Worm (Caenorhabditis elegans) whole organism, L1 larva: ENCODE data around the gene Y41D4B.14.

Experiments used
- alr-1 ChIP-seq: fragments of 200-800 bp; sonication (Bioruptor generic); optimal IDR thresholded peaks from 2 replicates; lab custom pipeline; 2018; ENCODE audit warnings: borderline replicate concordance, mild to moderate bottlenecking, missing genetic modification characterization, missing compliant biosample characterization
- aly-2 ChIP-seq: fragments of 150-350 bp; optimal IDR thresholded peaks from 2 replicates; lab custom pipeline; 2014; ENCODE audit warnings: missing biosample characterization, missing genetic modification characterization
- ceh-8 ChIP-seq: fragments of 200-800 bp; sonication (Bioruptor generic); optimal IDR thresholded peaks from 2 replicates; lab custom pipeline; 2018; ENCODE audit warnings: mild to moderate bottlenecking, missing genetic modification characterization, moderate library complexity, missing compliant biosample characterization
- dpl-1 ChIP-seq, 3 experiments: fragments of 150-350 bp in 2 of 3; sonication (generic microtip) in 1 of 3; optimal IDR thresholded peaks; 2 replicates each; lab custom pipeline; 2014 to 2017; ENCODE audit warnings: missing biosample characterization in 3 of 3, missing genetic modification characterization in 3 of 3, missing genetic modification reagents in 3 of 3
- efl-1 ChIP-seq, 4 experiments: fragments of 150-350 bp; optimal IDR thresholded peaks in 3 of 4; peaks in 1 of 4; 1 replicate in 1 of 4; 2 replicates in 3 of 4; lab custom pipeline; 2014; ENCODE audit warnings: missing biosample characterization in 2 of 4, missing genetic modification characterization in 2 of 4, missing genetic modification reagents in 2 of 4
- egl-27 ChIP-seq, 2 experiments: fragments of 150-350 bp in 1 of 2; sonication (generic microtip); optimal IDR thresholded peaks; 3 replicates each; lab custom pipeline; 2017 to 2018; ENCODE audit warnings: missing biosample characterization in 2 of 2, missing genetic modification characterization in 2 of 2, missing genetic modification reagents in 2 of 2
- elt-2 ChIP-seq: sonication (generic microtip); optimal IDR thresholded peaks from 2 replicates; lab custom pipeline; 2016; ENCODE audit warnings: missing genetic modification characterization, mild to moderate bottlenecking, inconsistent platforms, missing compliant biosample characterization, missing genetic modification reagents
- ets-5 ChIP-seq: fragments of 200-800 bp; sonication (Bioruptor generic); IDR thresholded peaks from 2 replicates; pipeline ENCODE4 v1.3.6; 2022; ENCODE audit warnings: missing genetic modification characterization, missing compliant biosample characterization
- hlh-4 ChIP-seq: sonication (generic microtip); optimal IDR thresholded peaks from 2 replicates; lab custom pipeline; 2016; ENCODE audit warnings: mild to moderate bottlenecking, missing genetic modification characterization, missing compliant biosample characterization
- nhr-12 ChIP-seq: sonication (generic microtip); optimal IDR thresholded peaks from 2 replicates; lab custom pipeline; 2017; ENCODE audit warnings: missing biosample characterization, missing genetic modification characterization
- nhr-19 ChIP-seq: fragments of 200-800 bp; sonication (Bioruptor generic); conservative IDR thresholded peaks from 2 replicates; pipeline ENCODE4 v1.3.6; 2022; ENCODE audit warnings: missing genetic modification characterization, missing compliant biosample characterization
- nhr-28 ChIP-seq: fragments of 150-350 bp; optimal IDR thresholded peaks from 2 replicates; lab custom pipeline; 2014; ENCODE audit warnings: missing biosample characterization, missing genetic modification characterization
- nhr-71 ChIP-seq: sonication (generic microtip); optimal IDR thresholded peaks from 2 replicates; lab custom pipeline; 2016; ENCODE audit warnings: mild to moderate bottlenecking, missing genetic modification characterization, moderate library complexity, missing compliant biosample characterization
- nhr-77 ChIP-seq: fragments of 150-350 bp; optimal IDR thresholded peaks from 2 replicates; lab custom pipeline; 2014; ENCODE audit warnings: missing biosample characterization, missing genetic modification characterization
- nhr-85 ChIP-seq: sonication (generic microtip); peaks from one replicate; lab custom pipeline; 2016; ENCODE audit warnings: missing genetic modification characterization, inconsistent platforms, missing compliant biosample characterization
- nhr-90 ChIP-seq: sonication (generic microtip); optimal IDR thresholded peaks from 2 replicates; lab custom pipeline; 2016; ENCODE audit warnings: mild to moderate bottlenecking, missing genetic modification characterization, missing compliant biosample characterization; ENCODE audit not compliant: poor library complexity
- rnt-1 ChIP-seq: sonication (generic microtip); optimal IDR thresholded peaks from 2 replicates; lab custom pipeline; 2016; ENCODE audit warnings: mild to moderate bottlenecking, missing genetic modification characterization, moderate library complexity, missing compliant biosample characterization
- snu-23 ChIP-seq: sonication (generic microtip); optimal IDR thresholded peaks from 2 replicates; lab custom pipeline; 2016; ENCODE audit warnings: missing genetic modification characterization, missing compliant biosample characterization
- sptf-1 ChIP-seq: fragments of 150-350 bp; optimal IDR thresholded peaks from 2 replicates; lab custom pipeline; 2014; ENCODE audit warnings: missing biosample characterization, missing genetic modification characterization
- sup-37 ChIP-seq: fragments of 200-800 bp; sonication (Bioruptor generic); optimal IDR thresholded peaks from 2 replicates; lab custom pipeline; 2018; ENCODE audit warnings: mild to moderate bottlenecking, missing genetic modification characterization, missing compliant biosample characterization
- unc-130 ChIP-seq: fragments of 150-350 bp; optimal IDR thresholded peaks from 2 replicates; lab custom pipeline; 2017; ENCODE audit warnings: missing biosample characterization, missing genetic modification characterization, inconsistent platforms
- unc-62 ChIP-seq: fragments of 150-350 bp; optimal IDR thresholded peaks from 2 replicates; lab custom pipeline; 2014; ENCODE audit warnings: missing biosample characterization, missing genetic modification reagents, missing genetic modification characterization
- unc-98 ChIP-seq: fragments of 200-800 bp; sonication (Bioruptor generic); IDR thresholded peaks from 2 replicates; pipeline ENCODE4 v1.3.6; 2022; ENCODE audit warnings: missing genetic modification characterization, missing compliant biosample characterization
- xbp-1 ChIP-seq: sonication (generic microtip); optimal IDR thresholded peaks from 2 replicates; lab custom pipeline; 2016; ENCODE audit warnings: missing genetic modification characterization, missing compliant biosample characterization
- ztf-4 ChIP-seq: fragments of 150-350 bp; optimal IDR thresholded peaks from 2 replicates; lab custom pipeline; 2014; ENCODE audit warnings: missing biosample characterization, missing genetic modification characterization

Gene Y41D4B.14

DNA sequence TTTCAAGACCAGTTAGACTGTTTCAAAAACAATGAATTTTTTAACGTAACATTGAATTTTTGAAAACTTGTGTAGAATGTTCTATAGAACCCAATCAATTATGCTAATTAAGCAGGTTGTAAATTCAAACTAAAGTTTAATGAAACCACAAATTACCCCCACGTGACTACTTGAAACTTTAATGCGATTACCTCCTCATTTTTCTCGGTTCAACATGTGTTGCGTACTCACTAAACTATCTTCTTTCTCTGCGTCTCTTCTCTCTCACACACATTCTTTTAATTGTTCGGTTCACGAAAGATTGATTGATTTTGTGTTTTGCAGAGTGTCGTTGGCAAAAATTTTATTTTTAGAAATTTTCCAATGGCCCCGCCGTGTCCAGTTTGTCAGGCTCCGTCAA, 46.9 kb downstream of the Y41D4B.14 start, which contains the start of gene nhr-87 (continued):
- TF ChIP-seq hlh-4 (no peak), unc-130 (peak; percentile 59), efl-1 (optimal IDR thresholded peaks at IDR 0.05; lab: Kevin White, UChicago) (peak; percentile 18 to 44), efl-1 (GFP tag; optimal IDR thresholded peaks at IDR 0.05 in 1 of 2; lab: Kevin White, UChicago) (peak; percentile 21 to 83), nhr-85 (tag; lab: Kevin White, UChicago) (peak; percentile 98), xbp-1 (peak; percentile 38), nhr-90 (peak; percentile 51), nhr-71 (tag; lab: Kevin White, UChicago) (peak; percentile 89), egl-27 (tag; optimal IDR thresholded peaks at IDR 0.05; lab: Kevin White, UChicago) (no peak), unc-62 (GFP tag; lab: Kevin White, UChicago) (no peak), dpl-1 (GFP tag; optimal IDR thresholded peaks at IDR 0.05; lab: Kevin White, UChicago) (peak in 2 of 3 experiments; percentile 23 to 33)

DNA sequence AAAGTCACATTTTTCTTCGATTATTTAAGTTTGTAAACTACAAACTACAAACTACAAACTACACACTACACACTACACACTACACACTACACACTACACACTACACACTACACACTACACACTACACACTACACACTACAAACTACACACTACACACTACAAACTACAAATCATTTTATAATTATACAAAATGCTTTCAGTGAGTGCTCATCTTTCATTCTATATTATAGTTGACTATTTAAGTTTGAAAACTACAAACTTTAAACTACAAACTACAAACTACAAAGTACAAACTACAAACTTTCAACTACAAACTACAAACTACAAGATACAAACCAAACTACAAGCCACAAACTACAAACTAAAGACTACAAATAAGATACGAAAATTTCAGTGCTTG, 47.6 kb downstream of the Y41D4B.14 start:
- TF ChIP-seq nhr-12: peak; percentile 53
- no peak for TF ChIP-seq rnt-1 (tag; lab: Kevin White, UChicago)
- peak; percentile 24 for TF ChIP-seq nhr-28 (tag; lab: Kevin White, UChicago)

DNA sequence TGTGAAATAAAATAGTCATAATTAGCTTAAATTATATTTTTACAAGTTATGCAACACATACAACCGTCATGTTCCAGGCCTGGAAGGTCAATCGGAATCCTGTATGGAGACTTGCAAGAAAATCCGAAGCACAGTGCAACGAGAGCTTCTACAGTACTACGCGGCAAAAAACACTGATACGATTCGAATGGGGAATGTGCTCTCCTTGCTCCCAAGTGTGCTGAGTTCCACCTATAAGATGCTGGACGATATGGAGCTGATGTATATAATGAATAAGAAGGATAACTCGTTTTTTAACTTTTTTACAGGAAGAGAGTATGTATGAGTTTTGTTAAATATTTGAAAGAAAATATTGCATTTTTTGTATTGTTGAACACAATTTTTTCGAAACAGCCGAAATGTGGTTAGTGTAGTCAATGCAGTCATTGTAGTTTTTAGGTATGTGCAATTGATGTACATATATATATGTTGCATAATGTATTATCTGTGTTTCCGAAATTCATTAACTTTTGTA, 49.6 kb downstream of the Y41D4B.14 start, which contains the start of gene nhr-146:
Gene nhr-146, plus strand, starts transcription at position 464 of the 514 bp plus-strand sequence.
- TF ChIP-seq ets-5 (GFP tag; lab: Robert Waterston, UW): no peak
- TF ChIP-seq unc-98 (GFP tag; lab: Robert Waterston, UW): no peak

DNA sequence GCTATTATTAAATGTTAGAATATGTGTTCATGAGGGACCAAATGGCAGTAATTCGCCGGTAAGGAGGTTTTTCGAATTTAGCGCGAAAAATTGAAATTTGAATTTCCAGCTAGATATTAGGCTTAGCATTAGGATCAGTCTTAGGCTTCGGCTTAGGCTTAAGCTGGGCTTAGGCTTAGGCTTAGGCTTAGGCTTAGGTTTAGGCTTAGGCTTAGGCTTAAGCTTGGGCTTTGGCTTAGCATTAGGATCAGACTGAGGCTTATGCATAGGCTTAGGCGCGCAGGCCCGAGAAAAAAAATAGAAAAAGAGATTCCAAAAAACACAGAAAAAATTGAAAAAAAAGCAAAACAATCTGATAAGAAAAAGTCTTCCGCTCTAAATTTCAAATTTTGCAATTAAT, 51.5 kb downstream of the Y41D4B.14 start:
- TF ChIP-seq ceh-8 (GFP tag; lab: Kevin White, UChicago): no peak
- no peak for TF ChIP-seq snu-23
- no peak for TF ChIP-seq elt-2
- TF ChIP-seq aly-2 (tag; lab: Kevin White, UChicago): no peak
- no peak for TF ChIP-seq nhr-19 (GFP tag; lab: Robert Waterston, UW)
- no peak for TF ChIP-seq nhr-12
- no peak for TF ChIP-seq nhr-77
- no peak for TF ChIP-seq ztf-4
- no peak for TF ChIP-seq nhr-90
- no peak for TF ChIP-seq sptf-1 (tag; lab: Kevin White, UChicago)
- no peak for TF ChIP-seq sup-37
- no peak for TF ChIP-seq alr-1 (tag; lab: Kevin White, UChicago)
